Worm (Caenorhabditis elegans) whole organism, late embryonic: ENCODE results near the gene gars-1.

Source experiments
- C38D4.7 ChIP-seq: fragments of 200-800 bp; sonication (Bioruptor generic); optimal IDR thresholded peaks from 2 replicates; lab custom pipeline; 2018; ENCODE audit warnings: mild to moderate bottlenecking, missing genetic modification characterization, moderate library complexity, missing compliant biosample characterization
- F13H6.1 ChIP-seq: sonication (generic microtip); optimal IDR thresholded peaks from 2 replicates; lab custom pipeline; 2016; ENCODE audit warnings: missing genetic modification characterization, missing compliant biosample characterization
- K02D7.2 ChIP-seq: sonication (generic microtip); optimal IDR thresholded peaks from 2 replicates; lab custom pipeline; 2017; ENCODE audit warnings: mild to moderate bottlenecking, missing genetic modification characterization, missing compliant biosample characterization
- K09A11.1 ChIP-seq: sonication (generic microtip); optimal IDR thresholded peaks from 2 replicates; lab custom pipeline; 2017; ENCODE audit warnings: antibody characterized with exemption, mild to moderate bottlenecking, missing genetic modification characterization, missing compliant biosample characterization; ENCODE audit not compliant: insufficient read depth
- T23F11.4 ChIP-seq: fragments of 200-800 bp; sonication (Bioruptor generic); optimal IDR thresholded peaks from 2 replicates; lab custom pipeline; 2018; ENCODE audit warnings: mild to moderate bottlenecking, missing genetic modification characterization, missing compliant biosample characterization
- Y22D7AL.16 ChIP-seq: sonication (generic microtip); optimal IDR thresholded peaks from 2 replicates; lab custom pipeline; 2016; ENCODE audit warnings: missing genetic modification characterization, missing compliant biosample characterization
- ahr-1 ChIP-seq: sonication (generic microtip); optimal IDR thresholded peaks from 2 replicates; lab custom pipeline; 2016; ENCODE audit warnings: missing genetic modification characterization, missing compliant biosample characterization
- ama-1 ChIP-seq: fragments of 150-350 bp; optimal IDR thresholded peaks from 2 replicates; lab custom pipeline; 2014
- ceh-14 ChIP-seq: sonication (generic microtip); optimal IDR thresholded peaks from 2 replicates; lab custom pipeline; 2016; ENCODE audit warnings: missing genotype, missing genetic modification characterization, missing compliant biosample characterization
- ceh-18 ChIP-seq: sonication (generic microtip); optimal IDR thresholded peaks from 2 replicates; lab custom pipeline; 2016; ENCODE audit warnings: missing genetic modification characterization, missing compliant biosample characterization
- ceh-2 ChIP-seq: sonication (generic microtip); optimal IDR thresholded peaks from 2 replicates; lab custom pipeline; 2016; ENCODE audit warnings: missing genotype, missing genetic modification characterization, missing compliant biosample characterization
- ceh-22 ChIP-seq: sonication (generic microtip); optimal IDR thresholded peaks from 2 replicates; lab custom pipeline; 2017; ENCODE audit warnings: missing biosample characterization, missing genetic modification characterization
- ceh-24 ChIP-seq: sonication (generic microtip); optimal IDR thresholded peaks from 2 replicates; lab custom pipeline; 2016; ENCODE audit warnings: mild to moderate bottlenecking, missing genetic modification characterization, missing compliant biosample characterization
- ceh-34 ChIP-seq: sonication (generic microtip); optimal IDR thresholded peaks from 2 replicates; lab custom pipeline; 2016; ENCODE audit warnings: mild to moderate bottlenecking, missing genetic modification characterization, missing compliant biosample characterization
- dmd-4 ChIP-seq: sonication (generic microtip); optimal IDR thresholded peaks from 2 replicates; lab custom pipeline; 2016; ENCODE audit warnings: borderline replicate concordance, missing genetic modification characterization, missing compliant biosample characterization
- dve-1 ChIP-seq: sonication (generic microtip); optimal IDR thresholded peaks from 2 replicates; lab custom pipeline; 2017; ENCODE audit warnings: antibody characterized with exemption, mild to moderate bottlenecking, missing genetic modification characterization, missing compliant biosample characterization
- elt-2 ChIP-seq: sonication (generic microtip); optimal IDR thresholded peaks from 2 replicates; lab custom pipeline; 2016; ENCODE audit warnings: missing genetic modification reagents, missing genetic modification characterization, missing compliant biosample characterization
- elt-4 ChIP-seq: sonication (generic microtip); optimal IDR thresholded peaks from 2 replicates; lab custom pipeline; 2016; ENCODE audit warnings: missing genetic modification characterization, missing compliant biosample characterization
- ets-4 ChIP-seq: sonication (generic microtip); optimal IDR thresholded peaks from 2 replicates; lab custom pipeline; 2016; ENCODE audit warnings: missing genetic modification characterization, missing compliant biosample characterization
- fax-1 ChIP-seq: sonication (generic microtip); optimal IDR thresholded peaks from 2 replicates; lab custom pipeline; 2016; ENCODE audit warnings: missing genotype, missing genetic modification characterization, missing compliant biosample characterization
- gmeb-2 ChIP-seq: sonication (generic microtip); optimal IDR thresholded peaks from 2 replicates; lab custom pipeline; 2016; ENCODE audit warnings: missing genetic modification characterization, inconsistent platforms, missing compliant biosample characterization
- hlh-13 ChIP-seq: fragments of 200-800 bp; sonication (Bioruptor generic); optimal IDR thresholded peaks from 2 replicates; lab custom pipeline; 2018; ENCODE audit warnings: mild to moderate bottlenecking, missing genetic modification characterization, missing compliant biosample characterization
- hlh-30 ChIP-seq: sonication (generic microtip); optimal IDR thresholded peaks from 2 replicates; lab custom pipeline; 2017; ENCODE audit warnings: antibody characterized with exemption, missing genetic modification characterization, missing compliant biosample characterization; ENCODE audit not compliant: insufficient read depth
- hlh-6 ChIP-seq: sonication (generic microtip); optimal IDR thresholded peaks from 2 replicates; lab custom pipeline; 2016; ENCODE audit warnings: missing genotype, missing genetic modification characterization, missing compliant biosample characterization
- hlh-8 ChIP-seq: sonication (generic microtip); optimal IDR thresholded peaks from 2 replicates; lab custom pipeline; 2016; ENCODE audit warnings: missing genotype, missing genetic modification characterization, missing compliant biosample characterization
- lin-11 ChIP-seq: fragments of 200-800 bp; sonication (Bioruptor generic); optimal IDR thresholded peaks from 2 replicates; lab custom pipeline; 2018; ENCODE audit warnings: mild to moderate bottlenecking, missing genetic modification characterization, missing compliant biosample characterization
- nfya-1 ChIP-seq: sonication (generic microtip); optimal IDR thresholded peaks from 2 replicates; lab custom pipeline; 2017; ENCODE audit warnings: missing genetic modification characterization, mild to moderate bottlenecking, missing compliant biosample characterization, antibody characterized with exemption, moderate library complexity
- odd-2 ChIP-seq: sonication (generic microtip); optimal IDR thresholded peaks from 2 replicates; lab custom pipeline; 2017; ENCODE audit warnings: antibody characterized with exemption, mild to moderate bottlenecking, missing genetic modification characterization, missing compliant biosample characterization
- pat-9 ChIP-seq: fragments of 200-800 bp; sonication (Bioruptor generic); optimal IDR thresholded peaks from 2 replicates; lab custom pipeline; 2018; ENCODE audit warnings: mild to moderate bottlenecking, missing genetic modification characterization, moderate library complexity, missing compliant biosample characterization
- pax-1 ChIP-seq: fragments of 150-350 bp; optimal IDR thresholded peaks from 2 replicates; lab custom pipeline; 2014; ENCODE audit warnings: missing biosample characterization, missing genetic modification characterization
- pros-1 ChIP-seq: fragments of 150-350 bp; optimal IDR thresholded peaks from 2 replicates; lab custom pipeline; 2014; ENCODE audit warnings: missing biosample characterization, missing genetic modification reagents, missing genetic modification characterization
- ref-2 ChIP-seq: sonication (generic microtip); optimal IDR thresholded peaks from 2 replicates; lab custom pipeline; 2016; ENCODE audit warnings: missing genetic modification characterization, missing compliant biosample characterization
- sdc-2 ChIP-seq: sonication (generic microtip); optimal IDR thresholded peaks from 2 replicates; lab custom pipeline; 2016; ENCODE audit warnings: missing genotype, missing genetic modification characterization, missing compliant biosample characterization
- sox-2 ChIP-seq: fragments of 200-800 bp; sonication (Bioruptor generic); IDR thresholded peaks from 2 replicates; pipeline ENCODE4 v1.3.6; 2022; ENCODE audit warnings: missing genetic modification reagents, missing genetic modification characterization, missing compliant biosample characterization
- sox-4 ChIP-seq: sonication (generic microtip); optimal IDR thresholded peaks from 2 replicates; lab custom pipeline; 2017; ENCODE audit warnings: mild to moderate bottlenecking, missing genetic modification characterization, inconsistent platforms, missing compliant biosample characterization
- unc-3 ChIP-seq, 2 experiments: fragments of 200-800 bp in 1 of 2; sonication (Bioruptor generic) in 1 of 2; sonication (generic microtip) in 1 of 2; conservative IDR thresholded peaks in 1 of 2; optimal IDR thresholded peaks in 1 of 2; 2 replicates each; pipeline versions ENCODE4 v1.3.6 to Lab custom; 2016 to 2022; ENCODE audit warnings: missing compliant biosample characterization in 2 of 2, missing genetic modification characterization in 2 of 2, missing genetic modification reagents in 1 of 2
- unc-55 ChIP-seq: sonication (generic microtip); optimal IDR thresholded peaks from 2 replicates; lab custom pipeline; 2017; ENCODE audit warnings: missing biosample characterization, missing genetic modification reagents, missing genetic modification characterization
- unc-86 ChIP-seq: sonication (generic microtip); optimal IDR thresholded peaks from 2 replicates; lab custom pipeline; 2016; ENCODE audit warnings: missing genetic modification characterization, missing compliant biosample characterization
- ztf-16 ChIP-seq: sonication (generic microtip); optimal IDR thresholded peaks from 2 replicates; lab custom pipeline; 2017; ENCODE audit warnings: missing genetic modification characterization, missing compliant biosample characterization

Gene gars-1

DNA sequence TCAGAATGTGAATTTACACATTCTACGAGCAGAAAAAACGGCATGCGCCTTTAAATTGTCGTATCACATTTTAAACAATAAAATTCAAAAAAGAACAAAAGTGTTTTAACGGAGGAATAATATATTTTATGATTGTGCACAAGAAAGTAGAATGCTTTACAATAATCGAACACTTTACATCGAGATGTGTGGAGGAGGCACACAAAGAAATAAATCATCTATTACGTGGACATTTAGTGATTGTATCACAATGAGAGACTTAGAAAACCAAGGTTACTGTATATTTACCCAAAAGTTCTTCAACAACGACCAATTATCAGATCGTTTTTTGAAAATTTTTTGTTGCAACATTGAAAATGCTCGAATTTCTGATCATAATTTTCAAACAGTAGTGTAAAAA, 46.8 kb upstream of the gars-1 start:
- TF ChIP-seq ahr-1 = no peak
- TF ChIP-seq unc-55 (GFP tag; lab: Kevin White, UChicago) = peak; percentile 12

DNA sequence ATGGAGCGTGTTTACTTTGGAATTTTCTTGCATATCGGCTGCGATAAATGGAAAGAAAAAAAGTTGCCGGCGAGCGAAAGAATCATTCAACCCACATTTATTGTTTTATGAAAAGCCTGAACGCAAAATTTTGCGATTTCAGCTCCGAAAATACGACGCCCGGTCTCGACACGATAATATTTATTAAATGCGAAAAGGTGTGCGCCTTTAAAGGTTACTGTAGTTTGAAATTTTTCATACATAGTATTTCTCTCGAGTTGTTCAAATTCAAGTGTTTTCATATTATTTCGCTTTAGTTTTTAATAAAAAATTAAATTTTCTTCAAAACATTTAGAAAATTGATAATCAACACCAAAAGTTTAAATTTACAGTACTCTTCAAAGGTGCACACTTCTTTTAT, 45.6 kb upstream of the gars-1 start, which contains the start of gene syx-16:
Gene syx-16 (minus strand): TSS at position 118 of the 400 bp plus-strand sequence.
- TF ChIP-seq C38D4.7 (no peak), elt-2 (tag; lab: Kevin White, UChicago) (no peak), K02D7.2 (no peak), ama-1 (lab: Kevin White, UChicago) (no peak), ceh-24 (tag; lab: Kevin White, UChicago) (no peak), hlh-13 (no peak), unc-86 (tag; lab: Kevin White, UChicago) (no peak), nfya-1 (tag; lab: Kevin White, UChicago) (no peak), ceh-18 (no peak), T23F11.4 (GFP tag; lab: Kevin White, UChicago) (no peak), unc-3 (GFP tag; conservative IDR thresholded peaks at IDR 0.05; lab: Robert Waterston, UW) (no peak), unc-3 (tag; optimal IDR thresholded peaks at IDR 0.05; lab: Kevin White, UChicago) (no peak), sox-2 (GFP tag; lab: Robert Waterston, UW) (no peak), ceh-22 (tag; lab: Kevin White, UChicago) (no peak), pros-1 (tag; lab: Kevin White, UChicago) (no peak), hlh-30 (tag; lab: Kevin White, UChicago) (no peak)

DNA sequence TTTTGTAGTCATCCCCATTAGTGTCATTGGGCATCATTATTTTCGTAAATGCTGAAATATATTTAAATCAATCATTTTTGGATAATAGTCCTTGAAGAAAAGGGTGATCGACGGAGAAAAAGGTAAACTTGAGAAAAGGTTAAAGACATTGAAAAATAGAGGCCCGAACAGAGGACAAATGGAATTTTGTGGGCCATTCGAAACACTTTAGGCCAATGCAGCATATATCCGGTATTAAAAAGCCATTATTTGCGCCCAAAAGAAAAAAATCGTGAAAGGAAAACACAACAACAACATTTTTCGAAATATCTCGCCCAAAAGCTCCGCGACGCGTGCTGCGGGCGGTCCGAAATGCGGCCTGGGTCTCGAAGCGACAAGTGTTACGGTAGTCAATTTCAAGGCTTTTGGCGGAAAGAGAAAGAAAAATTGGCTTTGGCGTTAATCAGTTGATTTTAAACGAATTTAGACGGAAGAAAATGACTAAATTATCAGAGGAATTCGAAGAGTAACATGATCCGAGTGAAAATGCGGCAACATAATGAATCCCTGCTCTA, 43.5 kb upstream of the gars-1 start, which contains the start of gene morc-1:
Gene morc-1 (minus strand): TSS at position 51 of the 554 bp plus-strand sequence.
- TF ChIP-seq C38D4.7 (peak; percentile 7), K09A11.1 (no peak)

DNA sequence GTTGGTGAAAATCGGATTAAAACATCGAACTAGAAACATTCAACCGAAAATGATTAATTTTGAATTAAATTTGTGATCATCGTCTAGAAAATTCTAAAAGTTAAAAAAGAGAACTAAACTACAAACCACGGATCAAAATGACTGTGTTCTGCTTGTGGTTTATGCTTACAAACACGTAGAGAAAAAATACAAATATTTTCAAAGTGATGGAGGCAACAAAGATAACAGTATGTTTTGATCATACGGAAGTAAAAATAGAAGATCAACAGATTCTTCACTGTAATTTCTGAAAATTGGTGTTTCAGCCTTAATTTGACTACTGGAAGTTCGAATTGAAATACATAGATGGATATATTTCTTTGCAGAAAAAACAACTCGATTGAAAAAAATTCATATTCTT, 39.9 kb upstream of the gars-1 start:
- TF ChIP-seq odd-2 (tag; lab: Kevin White, UChicago) = no peak
- no peak for TF ChIP-seq pax-1
- no peak for TF ChIP-seq unc-3 (GFP tag; conservative IDR thresholded peaks at IDR 0.05; lab: Robert Waterston, UW)
- TF ChIP-seq unc-3 (tag; optimal IDR thresholded peaks at IDR 0.05; lab: Kevin White, UChicago) = no peak
- no peak for TF ChIP-seq ceh-14

DNA sequence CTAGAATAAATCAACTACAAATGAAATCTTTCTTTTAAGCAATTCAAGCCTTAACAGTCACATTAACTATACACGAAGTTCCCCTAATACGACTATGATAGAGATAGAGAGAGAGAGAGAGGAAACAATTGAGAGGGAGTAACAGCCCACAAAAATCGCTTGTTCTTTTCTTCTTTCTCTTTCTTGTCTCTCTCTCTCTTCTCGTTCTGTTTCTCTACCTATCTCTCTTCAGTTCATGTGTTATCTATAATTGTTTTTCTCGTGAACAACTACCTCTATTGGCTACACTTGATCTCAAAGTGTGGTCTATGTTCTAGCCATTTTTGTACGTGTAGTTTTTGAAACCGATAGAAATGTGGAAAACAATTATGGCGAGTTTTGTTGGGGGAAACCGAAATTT, 39.2 kb upstream of the gars-1 start:
- TF ChIP-seq ceh-18 = peak; percentile 20
- TF ChIP-seq lin-11 = no peak
- peak; percentile 34 for TF ChIP-seq ets-4 (tag; lab: Kevin White, UChicago)
- TF ChIP-seq nfya-1 (tag; lab: Kevin White, UChicago) = peak; percentile 66
- no peak for TF ChIP-seq unc-86 (tag; lab: Kevin White, UChicago)
- TF ChIP-seq odd-2 (tag; lab: Kevin White, UChicago) = no peak
- TF ChIP-seq elt-2 (tag; lab: Kevin White, UChicago) = peak; percentile 5

DNA sequence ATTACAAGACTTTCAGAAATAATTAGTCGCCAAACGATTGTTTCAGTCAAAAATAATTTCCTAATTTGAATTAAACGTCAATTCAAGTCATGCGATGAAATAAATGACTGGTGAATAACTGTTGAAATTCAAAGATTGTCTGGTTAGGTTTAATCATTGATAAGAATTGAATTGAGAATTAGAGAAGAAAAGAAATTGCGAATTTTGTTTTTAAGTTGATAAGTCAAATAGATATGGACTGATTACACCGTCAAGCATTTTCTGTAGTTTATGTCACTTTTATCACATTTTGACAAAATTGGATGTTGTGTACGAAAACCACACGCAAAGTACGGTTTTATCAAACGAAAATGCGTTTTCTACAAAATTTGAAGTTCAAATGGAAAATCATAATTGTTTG, 37.8 kb upstream of the gars-1 start:
- TF ChIP-seq elt-2 (tag; lab: Kevin White, UChicago) (peak; percentile 47), gmeb-2 (no peak)

DNA sequence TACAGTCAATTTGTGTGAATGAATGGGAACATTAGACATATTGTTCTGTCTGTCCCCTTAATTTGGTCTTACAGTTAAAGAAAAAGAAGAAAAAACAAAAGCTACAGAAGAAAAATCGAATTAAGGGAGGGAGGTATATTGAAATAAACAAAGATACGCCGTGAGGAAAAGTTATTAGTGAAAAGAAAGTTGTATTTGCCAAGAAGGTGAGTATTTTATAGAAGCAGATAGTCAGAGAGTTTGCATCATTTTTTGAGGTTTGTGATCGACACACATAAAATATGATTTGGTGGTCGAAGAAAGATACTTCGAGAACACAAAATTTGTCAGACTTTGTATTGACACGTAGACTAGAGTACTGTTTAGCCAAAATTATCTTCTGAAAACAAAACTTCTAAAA, 36.9 kb upstream of the gars-1 start:
- TF ChIP-seq Y22D7AL.16 (tag; lab: Kevin White, UChicago) = no peak
- TF ChIP-seq sdc-2 = no peak
- no peak for TF ChIP-seq ztf-16 (tag; lab: Kevin White, UChicago)
- TF ChIP-seq hlh-8 (tag; lab: Kevin White, UChicago) = no peak
- TF ChIP-seq ceh-34 (tag; lab: Kevin White, UChicago) = no peak
- TF ChIP-seq elt-4 (tag; lab: Kevin White, UChicago) = no peak
- no peak for TF ChIP-seq fax-1 (tag; lab: Kevin White, UChicago)
- TF ChIP-seq pat-9 (tag; lab: Kevin White, UChicago) = no peak
- TF ChIP-seq ceh-2 (tag; lab: Kevin White, UChicago) = no peak
- no peak for TF ChIP-seq dmd-4
- no peak for TF ChIP-seq ref-2
- no peak for TF ChIP-seq hlh-6 (tag; lab: Kevin White, UChicago)
- TF ChIP-seq sox-4 (tag; lab: Kevin White, UChicago) = no peak
- no peak for TF ChIP-seq dve-1
- TF ChIP-seq F13H6.1 (tag; lab: Kevin White, UChicago) = no peak
